Fruit fly (Drosophila melanogaster) whole organism: ENCODE measurements around the gene piwi.

Source experiments
- CG8478 ChIP-seq: fragments of >200 bp; optimal IDR thresholded peaks from 2 replicates; lab custom pipeline; 2018; ENCODE audit warnings: inconsistent platforms
- Dll ChIP-seq: fragments of >200 bp; optimal IDR thresholded peaks from 2 replicates; lab custom pipeline; 2017
- EcR ChIP-seq, 2 experiments: fragments of >200 bp; optimal IDR thresholded peaks; 2 replicates each; lab custom pipeline; 2017; ENCODE audit warnings: missing biosample characterization in 2 of 2, missing genetic modification characterization in 2 of 2, missing genetic modification reagents in 2 of 2
- pan ChIP-seq: fragments of >200 bp; optimal IDR thresholded peaks from 2 replicates; lab custom pipeline; 2017
- psq ChIP-seq: fragments of >200 bp; optimal IDR thresholded peaks from 2 replicates; lab custom pipeline; 2017
- usp ChIP-seq: fragments of >200 bp; optimal IDR thresholded peaks from 2 replicates; lab custom pipeline; 2017; ENCODE audit warnings: missing biosample characterization, missing genetic modification characterization, mixed read lengths

piwi gene

dm6 chr2L:10972224-10972623 lies 15.0 kb downstream of the piwi start, which contains the start of gene CG16743:
Gene CG16743 (plus strand): TSS chr2L:10972280.
- TF ChIP-seq Dll: no peak
- TF ChIP-seq usp (GFP tag; lab: Kevin White, UChicago): no peak
- TF ChIP-seq psq (lab: Kevin White, UChicago): no peak
- no peak for TF ChIP-seq pan (lab: Kevin White, UChicago)
- TF ChIP-seq CG8478 (lab: Kevin White, UChicago): no peak
- TF ChIP-seq EcR (GFP tag; optimal IDR thresholded peaks at IDR 0.05; lab: Kevin White, UChicago): no peak

DNA sequence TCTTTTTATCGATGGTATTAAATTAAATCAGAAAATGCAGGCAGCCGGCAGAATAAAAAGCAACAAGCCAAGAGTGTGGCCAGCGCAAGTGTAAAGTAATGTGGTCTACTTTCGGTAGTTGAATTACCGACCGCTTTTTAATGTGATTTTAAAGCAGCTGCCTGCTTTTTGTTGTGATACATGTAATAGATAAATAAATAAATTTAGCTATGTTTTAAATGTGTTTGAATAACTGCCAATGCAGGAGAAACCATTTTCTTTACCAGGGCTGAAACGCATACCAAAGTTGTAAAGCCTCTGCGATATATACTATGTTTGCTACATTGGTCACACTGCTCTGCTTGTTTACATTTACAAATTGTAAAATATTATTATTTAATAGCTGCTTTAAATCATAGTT lies 17.1 kb downstream of the piwi start, which contains the start of the genes Tmem214 and YL-1:
TSS of gene Tmem214 (minus strand) at position 142 of the 400 bp plus-strand sequence.
TSS of gene YL-1 (plus strand) at position 310 of the 400 bp plus-strand sequence.
- TF ChIP-seq EcR (GFP tag; optimal IDR thresholded peaks at IDR 0.05; lab: Kevin White, UChicago) (no peak), usp (GFP tag; lab: Kevin White, UChicago) (no peak), CG8478 (lab: Kevin White, UChicago) (no peak), Dll (no peak), pan (lab: Kevin White, UChicago) (no peak), psq (lab: Kevin White, UChicago) (no peak)

DNA sequence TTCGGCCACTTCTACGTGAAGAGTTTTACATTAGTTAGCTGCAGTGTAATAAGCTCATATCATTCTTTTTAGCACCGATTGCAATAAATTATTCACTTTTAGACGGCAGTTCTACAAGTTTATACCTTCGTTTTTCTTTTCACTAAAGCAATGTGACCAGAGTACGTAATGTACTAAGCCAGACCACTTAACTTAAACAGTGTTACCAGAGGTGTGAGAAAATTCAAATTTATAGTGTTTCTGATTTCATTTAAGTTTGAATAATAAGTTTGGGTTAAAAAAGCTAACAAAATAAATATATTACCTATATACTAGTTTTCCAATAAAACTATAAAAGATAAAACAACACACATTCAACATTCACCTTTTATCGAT lies 19.2 kb downstream of the piwi start:
- TF ChIP-seq Dll (no peak), CG8478 (lab: Kevin White, UChicago) (no peak), EcR (GFP tag; optimal IDR thresholded peaks at IDR 0.05; lab: Kevin White, UChicago) (no peak), psq (lab: Kevin White, UChicago) (no peak), pan (lab: Kevin White, UChicago) (no peak)

dm6 chr2L:10967257-10968008 lies 19.8 kb downstream of the piwi start:
- TF ChIP-seq EcR (GFP tag; optimal IDR thresholded peaks at IDR 0.05; lab: Kevin White, UChicago) (no peak), pan (lab: Kevin White, UChicago) (no peak), Dll (no peak)

DNA sequence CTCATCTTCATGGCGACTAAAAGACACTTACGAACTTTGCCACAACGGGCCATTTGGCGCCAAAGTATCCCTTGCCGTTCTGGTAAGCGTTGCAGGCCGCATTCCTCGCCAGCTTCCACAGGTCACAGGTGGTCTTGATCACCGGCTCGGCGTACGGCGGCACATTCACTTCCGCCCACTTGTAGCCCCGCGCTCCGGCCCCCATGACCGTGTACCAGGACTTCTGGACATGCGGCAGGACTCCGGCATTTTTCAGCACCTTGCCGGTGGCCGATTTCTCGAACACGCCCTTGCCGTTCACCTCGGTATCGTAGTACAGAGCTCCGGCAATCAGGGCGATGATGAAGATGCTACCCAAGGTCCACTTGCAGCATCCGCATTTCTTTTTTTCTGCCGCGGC lies 21.3 kb downstream of the piwi start:
- no peak for TF ChIP-seq usp (GFP tag; lab: Kevin White, UChicago)
- no peak for TF ChIP-seq psq (lab: Kevin White, UChicago)

DNA sequence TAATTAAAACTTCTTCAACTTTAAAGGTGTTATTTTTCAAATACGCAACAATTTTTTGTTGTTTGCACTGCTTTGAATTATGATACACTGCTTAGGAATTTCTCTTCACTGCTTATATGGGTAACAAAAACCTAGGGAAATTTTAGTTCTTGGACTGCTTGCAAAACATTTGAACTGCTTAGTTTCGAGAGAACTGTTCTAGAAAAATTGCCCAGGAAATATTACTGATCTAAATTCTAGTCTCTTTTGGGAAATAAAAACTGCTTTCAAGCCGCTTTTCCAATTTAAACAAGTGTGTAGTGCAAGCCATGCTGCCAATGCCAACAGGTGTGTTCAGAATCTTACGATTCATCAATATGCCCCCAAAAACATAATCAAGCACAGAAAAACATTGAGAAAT lies 22.7 kb downstream of the piwi start:
- TF ChIP-seq pan (lab: Kevin White, UChicago) (no peak), CG8478 (lab: Kevin White, UChicago) (no peak), Dll (no peak), psq (lab: Kevin White, UChicago) (no peak), usp (GFP tag; lab: Kevin White, UChicago) (no peak), EcR (GFP tag; optimal IDR thresholded peaks at IDR 0.05; lab: Kevin White, UChicago) (no peak)

DNA sequence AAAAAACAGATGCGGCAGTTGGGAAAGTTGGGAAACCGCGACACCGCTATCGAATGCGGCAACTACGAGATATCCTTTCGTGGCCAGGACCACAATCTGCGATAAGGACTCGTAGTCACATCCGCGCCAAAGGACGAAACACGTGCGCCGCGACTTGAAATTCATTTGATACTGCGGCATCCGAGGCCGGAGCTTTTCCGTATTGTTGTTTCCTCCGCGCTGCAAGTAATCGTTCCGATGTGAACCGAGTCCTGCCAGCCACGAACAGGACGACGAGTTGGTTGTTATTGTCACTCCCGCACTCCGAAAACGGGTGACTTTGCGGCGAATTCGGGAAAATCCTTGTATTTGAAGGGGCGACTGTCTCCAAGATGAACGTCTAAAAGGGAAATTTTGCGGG lies 23.2 kb downstream of the piwi start, which contains the start of gene dpr2:
TSS of gene dpr2 (minus strand) at position 175 of the 400 bp plus-strand sequence.
- TF ChIP-seq CG8478 (lab: Kevin White, UChicago): no peak
- TF ChIP-seq usp (GFP tag; lab: Kevin White, UChicago): no peak
- no peak for TF ChIP-seq Dll
- TF ChIP-seq pan (lab: Kevin White, UChicago): no peak
- TF ChIP-seq EcR (GFP tag; optimal IDR thresholded peaks at IDR 0.05; lab: Kevin White, UChicago): no peak
- no peak for TF ChIP-seq psq (lab: Kevin White, UChicago)

DNA sequence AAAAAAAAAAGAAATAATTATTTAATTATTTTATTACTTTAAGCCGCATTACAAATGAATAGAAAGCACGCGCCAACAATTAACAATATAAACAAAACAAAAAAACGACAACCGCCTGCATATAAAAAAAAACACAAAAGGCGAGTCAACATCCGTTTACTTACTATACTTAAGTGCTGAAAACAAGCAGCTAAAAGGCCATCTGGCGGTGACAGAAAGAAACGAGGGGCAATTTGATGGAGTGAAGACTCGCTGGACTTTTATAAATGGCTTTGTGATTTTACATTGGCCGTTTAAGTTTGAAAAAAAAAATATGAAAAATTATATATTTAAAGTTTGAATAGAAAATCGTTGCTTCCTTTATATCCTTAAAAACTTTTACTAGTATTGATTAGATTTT lies 47.0 kb downstream of the piwi start:
- TF ChIP-seq usp (GFP tag; lab: Kevin White, UChicago): no peak
- no peak for TF ChIP-seq pan (lab: Kevin White, UChicago)
- TF ChIP-seq CG8478 (lab: Kevin White, UChicago): no peak
- TF ChIP-seq Dll: no peak
- TF ChIP-seq psq (lab: Kevin White, UChicago): no peak
- no peak for TF ChIP-seq EcR (GFP tag; optimal IDR thresholded peaks at IDR 0.05; lab: Kevin White, UChicago)

DNA sequence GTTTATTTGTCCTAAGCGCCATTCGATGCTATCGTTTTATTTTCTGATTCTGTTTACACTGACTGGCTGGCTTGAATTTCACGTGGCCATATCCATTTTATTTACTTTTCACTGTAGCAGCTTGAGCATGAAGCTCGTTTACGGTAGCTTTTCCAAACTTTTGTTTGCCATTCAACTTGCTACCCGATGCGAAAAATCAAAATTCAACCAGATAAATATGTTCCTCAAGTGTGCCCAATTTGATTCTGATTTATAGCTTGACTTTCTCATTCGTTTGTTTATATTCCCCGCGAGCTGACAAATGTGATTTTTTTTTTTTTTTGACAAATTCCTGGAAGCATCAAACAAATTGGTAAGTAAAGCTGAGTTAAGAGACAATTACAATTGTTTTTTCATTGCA lies 50.9 kb downstream of the piwi start, which contains the start of gene CG14072:
TSS of gene CG14072 (plus strand) at position 301 of the 400 bp plus-strand sequence.
- no peak for TF ChIP-seq EcR (GFP tag; optimal IDR thresholded peaks at IDR 0.05; lab: Kevin White, UChicago)
- no peak for TF ChIP-seq Dll
- TF ChIP-seq CG8478 (lab: Kevin White, UChicago): no peak
- no peak for TF ChIP-seq pan (lab: Kevin White, UChicago)
- no peak for TF ChIP-seq psq (lab: Kevin White, UChicago)
- TF ChIP-seq usp (GFP tag; lab: Kevin White, UChicago): no peak
